Fruit fly (Drosophila melanogaster) whole organism, embryonic: ENCODE measurements around the gene CG31122.

Source experiments
- Abd-B ChIP-seq: fragments of 200-800 bp; sonication (Bioruptor generic); optimal IDR thresholded peaks from 2 replicates; lab custom pipeline; 2018; ENCODE audit warnings: missing biosample characterization, mild to moderate bottlenecking, missing genetic modification characterization, moderate library complexity
- Bdp1 ChIP-seq: fragments of 200-800 bp; sonication (Bioruptor generic); optimal IDR thresholded peaks from 3 replicates; lab custom pipeline; 2016; ENCODE audit warnings: missing biosample characterization, missing genetic modification characterization
- CG10366 ChIP-seq: fragments of 200-800 bp; sonication (Bioruptor generic); IDR thresholded peaks from 2 replicates; pipeline ENCODE4 v1.3.6; 2022; ENCODE audit warnings: missing biosample characterization, missing genetic modification characterization
- CG12104 ChIP-seq: fragments of 200-800 bp; sonication (Bioruptor generic); optimal IDR thresholded peaks from 3 replicates; lab custom pipeline; 2016; ENCODE audit warnings: missing biosample characterization, missing genetic modification characterization
- CG12155 ChIP-seq: fragments of 200-800 bp; sonication (Bioruptor generic); optimal IDR thresholded peaks from 3 replicates; lab custom pipeline; 2016; ENCODE audit warnings: missing biosample characterization, missing genetic modification characterization
- CG12299 ChIP-seq: fragments of 200-800 bp; sonication (Bioruptor generic); optimal IDR thresholded peaks from 2 replicates; lab custom pipeline; 2018; ENCODE audit warnings: missing biosample characterization, mild to moderate bottlenecking, missing genetic modification characterization
- CG15269 ChIP-seq: fragments of 200-800 bp; sonication (Bioruptor generic); optimal IDR thresholded peaks from 2 replicates; lab custom pipeline; 2018; ENCODE audit warnings: missing biosample characterization, mild to moderate bottlenecking, missing genetic modification characterization, moderate library complexity
- CG17568 ChIP-seq: fragments of 200-800 bp; sonication (Bioruptor generic); optimal IDR thresholded peaks from 2 replicates; lab custom pipeline; 2018; ENCODE audit warnings: missing biosample characterization, mild to moderate bottlenecking, missing genetic modification characterization, moderate library complexity
- CG18262 ChIP-seq: fragments of 200-800 bp; optimal IDR thresholded peaks from 3 replicates; lab custom pipeline; 2019; ENCODE audit warnings: missing biosample characterization, mild to moderate bottlenecking, missing genetic modification characterization, moderate library complexity
- CG2202 ChIP-seq: fragments of 200-800 bp; sonication (Bioruptor generic); optimal IDR thresholded peaks from 2 replicates; lab custom pipeline; 2018; ENCODE audit warnings: missing biosample characterization, mild to moderate bottlenecking, missing genetic modification characterization
- CG3726 ChIP-seq: fragments of 200-800 bp; sonication (Bioruptor generic); IDR thresholded peaks from 3 replicates; pipeline ENCODE4, ENCODE4 v1.3.6; 2022; ENCODE audit warnings: missing biosample characterization, missing genetic modification characterization
- CG4404 ChIP-seq: fragments of 200-800 bp; sonication (Bioruptor generic); IDR thresholded peaks from 2 replicates; pipeline ENCODE4 v1.3.6; 2022; ENCODE audit warnings: missing biosample characterization, missing genetic modification characterization
- CG4617 ChIP-seq: fragments of 200-800 bp; sonication (Bioruptor generic); optimal IDR thresholded peaks from 3 replicates; lab custom pipeline; 2016; ENCODE audit warnings: missing biosample characterization, missing genetic modification characterization, borderline replicate concordance
- CG4854 ChIP-seq: fragments of 200-800 bp; sonication (Bioruptor generic); optimal IDR thresholded peaks from 2 replicates; lab custom pipeline; 2016; ENCODE audit warnings: missing biosample characterization, missing genetic modification characterization, inconsistent platforms
- CG7745 ChIP-seq: fragments of 200-800 bp; sonication (Bioruptor generic); optimal IDR thresholded peaks from 2 replicates; lab custom pipeline; 2018; ENCODE audit warnings: missing biosample characterization, mild to moderate bottlenecking, missing genetic modification characterization, moderate library complexity
- CG8281 ChIP-seq: fragments of 200-800 bp; sonication (Bioruptor generic); optimal IDR thresholded peaks from 2 replicates; lab custom pipeline; 2018; ENCODE audit warnings: missing biosample characterization, mild to moderate bottlenecking, missing genetic modification characterization, moderate library complexity
- CG8478 ChIP-seq: fragments of >200 bp; optimal IDR thresholded peaks from 2 replicates; lab custom pipeline; 2018
- CG9609 ChIP-seq: fragments of 200-800 bp; sonication (Bioruptor generic); optimal IDR thresholded peaks from 3 replicates; lab custom pipeline; 2016; ENCODE audit warnings: missing biosample characterization, missing genetic modification characterization
- CG9817 ChIP-seq: fragments of 200-800 bp; sonication (Bioruptor generic); optimal IDR thresholded peaks from 2 replicates; lab custom pipeline; 2018; ENCODE audit warnings: missing biosample characterization, mild to moderate bottlenecking, missing genetic modification characterization, moderate library complexity
- CkIIα-i1 ChIP-seq: fragments of 200-800 bp; sonication (Bioruptor generic); IDR thresholded peaks from 2 replicates; pipeline ENCODE4 v1.3.6; 2022; ENCODE audit warnings: missing biosample characterization, missing genetic modification characterization
- CoRest ChIP-seq: fragments of 200-800 bp; sonication (Bioruptor generic); optimal IDR thresholded peaks from 3 replicates; lab custom pipeline; 2018; ENCODE audit warnings: missing biosample characterization, mild to moderate bottlenecking, missing genetic modification characterization, moderate library complexity
- Fer1 ChIP-seq: fragments of 200-800 bp; sonication (Bioruptor generic); optimal IDR thresholded peaks from 2 replicates; lab custom pipeline; 2017; ENCODE audit warnings: missing biosample characterization, mild to moderate bottlenecking, missing genetic modification characterization
- Fer3 ChIP-seq: fragments of 200-800 bp; sonication (Bioruptor generic); optimal IDR thresholded peaks from 2 replicates; lab custom pipeline; 2018; ENCODE audit warnings: missing biosample characterization, mild to moderate bottlenecking, missing genetic modification characterization, moderate library complexity
- HLH54F ChIP-seq: fragments of 200-800 bp; sonication (Bioruptor generic); optimal IDR thresholded peaks from 3 replicates; lab custom pipeline; 2016; ENCODE audit warnings: missing biosample characterization, missing genetic modification characterization
- Med ChIP-seq: fragments of 200-800 bp; sonication (Bioruptor generic); peaks from one replicate; lab custom pipeline; 2016; ENCODE audit warnings: missing biosample characterization, missing genetic modification characterization, mild to moderate bottlenecking, inconsistent platforms, moderate library complexity
- Meics ChIP-seq: fragments of 200-800 bp; sonication (Bioruptor generic); optimal IDR thresholded peaks from 2 replicates; lab custom pipeline; 2017; ENCODE audit warnings: missing biosample characterization, mild to moderate bottlenecking, missing genetic modification characterization
- Opbp ChIP-seq: fragments of 200-800 bp; sonication (Bioruptor generic); IDR thresholded peaks from 3 replicates; pipeline ENCODE4 v1.3.6; 2022; ENCODE audit warnings: missing biosample characterization, missing genetic modification characterization; ENCODE audit not compliant: partially characterized antibody
- Stat92E ChIP-seq, 3 experiments: fragments of >200 bp in 2 of 3; fragments of 200-800 bp in 1 of 3; sonication (Bioruptor generic) in 1 of 3; optimal IDR thresholded peaks; 2 replicates each; lab custom pipeline; 2017 to 2019; ENCODE audit warnings: missing biosample characterization in 3 of 3, missing genetic modification characterization in 3 of 3, mild to moderate bottlenecking in 1 of 3, moderate library complexity in 1 of 3
- ab ChIP-seq: fragments of 200-800 bp; sonication (Bioruptor generic); optimal IDR thresholded peaks from 2 replicates; lab custom pipeline; 2016; ENCODE audit warnings: missing biosample characterization, missing genetic modification characterization
- amos ChIP-seq: fragments of 200-800 bp; sonication (Bioruptor generic); IDR thresholded peaks from 2 replicates; pipeline ENCODE4 v1.3.6; 2022; ENCODE audit warnings: missing biosample characterization, missing genetic modification characterization; ENCODE audit not compliant: partially characterized antibody
- cas ChIP-seq: fragments of 200-800 bp; sonication (Bioruptor generic); IDR thresholded peaks from 2 replicates; pipeline ENCODE4 v1.3.6; 2022; ENCODE audit warnings: missing biosample characterization, missing genetic modification characterization
- caup ChIP-seq: fragments of 200-800 bp; sonication (Bioruptor generic); optimal IDR thresholded peaks from 3 replicates; lab custom pipeline; 2017; ENCODE audit warnings: missing biosample characterization, mild to moderate bottlenecking, missing genetic modification characterization, moderate library complexity; ENCODE audit not compliant: severe bottlenecking
- chm ChIP-seq: fragments of 200-800 bp; sonication (Bioruptor generic); IDR thresholded peaks from 2 replicates; pipeline ENCODE4 v1.3.6; 2022; ENCODE audit warnings: missing biosample characterization, missing genetic modification characterization
- crc ChIP-seq: fragments of 200-800 bp; sonication (Bioruptor generic); optimal IDR thresholded peaks from 2 replicates; lab custom pipeline; 2016; ENCODE audit warnings: missing biosample characterization, missing genetic modification characterization
- ftz-f1 ChIP-seq: fragments of 200-800 bp; sonication (Bioruptor generic); optimal IDR thresholded peaks from 2 replicates; lab custom pipeline; 2016; ENCODE audit warnings: missing biosample characterization, missing genetic modification characterization
- grn ChIP-seq: fragments of 200-800 bp; sonication (Bioruptor generic); optimal IDR thresholded peaks from 3 replicates; lab custom pipeline; 2017; ENCODE audit warnings: missing biosample characterization, missing genetic modification characterization
- insv ChIP-seq, 2 experiments: fragments of 200-800 bp; sonication (Bioruptor generic); optimal IDR thresholded peaks; 3 replicates each; lab custom pipeline; 2016 to 2018; ENCODE audit warnings: missing biosample characterization in 2 of 2, missing genetic modification characterization in 2 of 2
- mam ChIP-seq: fragments of 200-800 bp; sonication (Bioruptor generic); optimal IDR thresholded peaks from 3 replicates; lab custom pipeline; 2016; ENCODE audit warnings: missing biosample characterization, missing genetic modification characterization
- mirr ChIP-seq: fragments of 200-800 bp; sonication (Bioruptor generic); optimal IDR thresholded peaks from 3 replicates; lab custom pipeline; 2018; ENCODE audit warnings: missing biosample characterization, mild to moderate bottlenecking, missing genetic modification characterization
- otp ChIP-seq: fragments of 200-800 bp; sonication (Bioruptor generic); IDR thresholded peaks from 3 replicates; pipeline ENCODE4, ENCODE4 v1.3.6; 2022; ENCODE audit warnings: missing biosample characterization, missing genetic modification characterization
- peb ChIP-seq: fragments of 200-800 bp; sonication (Bioruptor generic); IDR thresholded peaks from 2 replicates; pipeline ENCODE4 v1.3.6; 2022; ENCODE audit warnings: missing biosample characterization, missing genetic modification characterization
- pros ChIP-seq: fragments of 200-800 bp; sonication (Bioruptor generic); optimal IDR thresholded peaks from 3 replicates; lab custom pipeline; 2019; ENCODE audit warnings: missing biosample characterization, mild to moderate bottlenecking, missing genetic modification characterization, moderate library complexity
- pzg ChIP-seq: fragments of 200-800 bp; sonication (Bioruptor generic); optimal IDR thresholded peaks from 3 replicates; lab custom pipeline; 2018; ENCODE audit warnings: missing biosample characterization, mild to moderate bottlenecking, missing genetic modification characterization, moderate library complexity
- repo ChIP-seq: fragments of 200-800 bp; sonication (Bioruptor generic); optimal IDR thresholded peaks from 2 replicates; lab custom pipeline; 2016; ENCODE audit warnings: missing biosample characterization, missing genetic modification characterization
- sd ChIP-seq: fragments of 200-800 bp; sonication (Bioruptor generic); optimal IDR thresholded peaks from 3 replicates; lab custom pipeline; 2018; ENCODE audit warnings: missing biosample characterization, mild to moderate bottlenecking, missing genetic modification characterization, moderate library complexity
- shn ChIP-seq: fragments of 200-800 bp; sonication (Bioruptor generic); optimal IDR thresholded peaks from 3 replicates; lab custom pipeline; 2016; ENCODE audit warnings: missing biosample characterization, missing genetic modification characterization
- sisA ChIP-seq: fragments of 200-800 bp; sonication (Bioruptor generic); IDR thresholded peaks from 2 replicates; pipeline ENCODE4 v1.3.6; 2022; ENCODE audit warnings: missing biosample characterization, missing genetic modification characterization
- slp2 ChIP-seq: fragments of 200-800 bp; sonication (Bioruptor generic); optimal IDR thresholded peaks from 2 replicates; lab custom pipeline; 2016; ENCODE audit warnings: missing biosample characterization, missing genetic modification characterization
- zen ChIP-seq: fragments of 200-800 bp; sonication (Bioruptor generic); optimal IDR thresholded peaks from 3 replicates; lab custom pipeline; 2018; ENCODE audit warnings: missing biosample characterization, mild to moderate bottlenecking, missing genetic modification characterization, moderate library complexity

Gene CG31122

dm6 chr3R:18412279-18413214 is at the start of gene CG31122 (continued):
- TF ChIP-seq CG7745 (tag; lab: Kevin White, UChicago) (no peak), CG12299 (tag; lab: Kevin White, UChicago) (no peak), grn (GFP tag; lab: Kevin White, UChicago) (peak; percentile 34), CG18262 (tag; lab: Kevin White, UChicago) (no peak), CG4617 (GFP tag; lab: Kevin White, UChicago) (peak; percentile 36), Abd-B (GFP tag; lab: Kevin White, UChicago) (peak; percentile 14), ab (GFP tag; lab: Kevin White, UChicago) (no peak), amos (GFP tag; lab: Robert Waterston, UW) (peak; percentile 90), otp (GFP tag; lab: Robert Waterston, UW) (no peak), CG4854 (GFP tag; lab: Kevin White, UChicago) (peak; percentile 32), zen (tag; lab: Kevin White, UChicago) (peak; percentile 8), ftz-f1 (GFP tag; lab: Kevin White, UChicago) (no peak), sd (tag; lab: Kevin White, UChicago) (peak; percentile 71), CkIIα-i1 (no peak), Opbp (GFP tag; lab: Robert Waterston, UW) (peak; percentile 93), crc (peak; percentile 14), CG4404 (GFP tag; lab: Robert Waterston, UW) (no peak), CG17568 (GFP tag; lab: Kevin White, UChicago) (no peak), CG10366 (no peak), Fer1 (GFP tag; lab: Kevin White, UChicago) (peak; percentile 34), slp2 (GFP tag; lab: Kevin White, UChicago) (no peak), Med (GFP tag; lab: Kevin White, UChicago) (peak; percentile 88), CG8478 (lab: Kevin White, UChicago) (peak; percentile 90), shn (GFP tag; lab: Kevin White, UChicago) (peak; percentile 33), CG8281 (tag; lab: Kevin White, UChicago) (no peak), CG2202 (tag; lab: Kevin White, UChicago) (no peak), mam (peak; percentile 63), repo (GFP tag; lab: Kevin White, UChicago) (no peak), sisA (peak; percentile 47; the same call in 1 of the 2 replicates), CG3726 (GFP tag; lab: Robert Waterston, UW) (no peak), Fer3 (tag; lab: Kevin White, UChicago) (no peak), CG9609 (GFP tag; lab: Kevin White, UChicago) (peak; percentile 45), insv (GFP tag; optimal IDR thresholded peaks at IDR 0.05; lab: Kevin White, UChicago) (no peak), CG12155 (GFP tag; lab: Kevin White, UChicago) (peak; percentile 53), Bdp1 (GFP tag; lab: Kevin White, UChicago) (peak; percentile 20), CoRest (tag; lab: Kevin White, UChicago) (peak; percentile 56), CG12104 (GFP tag; lab: Kevin White, UChicago) (no peak), HLH54F (GFP tag; lab: Kevin White, UChicago) (peak; percentile 70), mirr (no peak), peb (GFP tag; lab: Robert Waterston, UW) (no peak), CG15269 (no peak), cas (GFP tag; lab: Robert Waterston, UW) (no peak), CG9817 (tag; lab: Kevin White, UChicago) (peak; percentile 59), chm (GFP tag; lab: Robert Waterston, UW) (no peak), pros (GFP tag; lab: Kevin White, UChicago) (no peak), caup (peak; percentile 24), Stat92E (GFP tag; optimal IDR thresholded peaks at IDR 0.05; lab: Kevin White, UChicago) (no peak), pzg (GFP tag; lab: Kevin White, UChicago) (peak; percentile 87), Meics (GFP tag; lab: Kevin White, UChicago) (peak; percentile 8)
